Worm (Caenorhabditis elegans) whole organism, young adult: Measurements from ENCODE around the gene cox-11.

Source experiments
- B0035.1 ChIP-seq: sonication (generic microtip); optimal IDR thresholded peaks from 2 replicates; lab custom pipeline; 2016; ENCODE audit warnings: missing genetic modification characterization, mild to moderate bottlenecking, missing compliant biosample characterization, missing genotype, missing genetic modification reagents
- B0336.3 ChIP-seq: fragments of 200-800 bp; sonication (Bioruptor generic); IDR thresholded peaks from 2 replicates; pipeline ENCODE4 v1.3.6; 2022; ENCODE audit warnings: missing genetic modification characterization, missing compliant biosample characterization
- F33H1.4 ChIP-seq: fragments of 200-800 bp; sonication (Bioruptor generic); IDR thresholded peaks from 2 replicates; pipeline ENCODE4 v1.3.6; 2022; ENCODE audit warnings: missing genetic modification reagents, missing genetic modification characterization, missing compliant biosample characterization
- F52B5.7 ChIP-seq: sonication (generic microtip); optimal IDR thresholded peaks from 2 replicates; lab custom pipeline; 2016; ENCODE audit warnings: mild to moderate bottlenecking, missing genetic modification characterization, missing compliant biosample characterization
- F57C9.4 ChIP-seq: sonication (generic microtip); optimal IDR thresholded peaks from 2 replicates; lab custom pipeline; 2017; ENCODE audit warnings: mild to moderate bottlenecking, missing genetic modification characterization, missing compliant biosample characterization
- T07F8.4 ChIP-seq: sonication (generic microtip); optimal IDR thresholded peaks from 2 replicates; lab custom pipeline; 2016; ENCODE audit warnings: mild to moderate bottlenecking, missing genetic modification characterization, moderate library complexity, missing compliant biosample characterization
- T26A5.8 ChIP-seq: sonication (generic microtip); optimal IDR thresholded peaks from 2 replicates; lab custom pipeline; 2016; ENCODE audit warnings: missing genetic modification characterization, missing compliant biosample characterization
- Y79H2A.3 ChIP-seq: fragments of 200-800 bp; sonication (Bioruptor generic); conservative IDR thresholded peaks from 2 replicates; pipeline ENCODE4 v1.3.6; 2022; ENCODE audit warnings: missing genetic modification reagents, missing genetic modification characterization, missing compliant biosample characterization
- ZK185.1 ChIP-seq: sonication (generic microtip); optimal IDR thresholded peaks from 2 replicates; lab custom pipeline; 2016; ENCODE audit warnings: mild to moderate bottlenecking, missing genetic modification characterization, missing compliant biosample characterization; ENCODE audit not compliant: poor library complexity, severe bottlenecking
- aptf-2 ChIP-seq: fragments of 200-800 bp; sonication (Bioruptor generic); conservative IDR thresholded peaks from 2 replicates; pipeline ENCODE4 v1.3.6; 2022; ENCODE audit warnings: missing genetic modification reagents, missing genetic modification characterization, missing compliant biosample characterization
- athp-1 ChIP-seq: sonication (generic microtip); optimal IDR thresholded peaks from 2 replicates; lab custom pipeline; 2017; ENCODE audit warnings: mild to moderate bottlenecking, missing genetic modification characterization, missing compliant biosample characterization
- attf-3 ChIP-seq: fragments of 200-800 bp; sonication (Bioruptor generic); conservative IDR thresholded peaks from 2 replicates; pipeline ENCODE4 v1.3.6; 2022; ENCODE audit warnings: missing genetic modification reagents, missing genetic modification characterization, missing compliant biosample characterization
- attf-6 ChIP-seq: fragments of 200-800 bp; sonication (Bioruptor generic); IDR thresholded peaks from 2 replicates; pipeline ENCODE4 v1.3.6; 2022; ENCODE audit warnings: missing genetic modification reagents, missing genetic modification characterization, missing compliant biosample characterization
- cebp-1 ChIP-seq, 2 experiments: fragments of 200-800 bp in 1 of 2; sonication (Bioruptor generic) in 1 of 2; sonication (generic microtip) in 1 of 2; IDR thresholded peaks in 1 of 2; optimal IDR thresholded peaks in 1 of 2; 2 replicates each; pipeline versions ENCODE4 v1.3.6 to Lab custom; 2017 to 2022; ENCODE audit warnings: missing compliant biosample characterization in 2 of 2, missing genetic modification characterization in 2 of 2, mild to moderate bottlenecking in 1 of 2, missing genetic modification reagents in 1 of 2, moderate library complexity in 1 of 2
- die-1 ChIP-seq: sonication (generic microtip); optimal IDR thresholded peaks from 2 replicates; lab custom pipeline; 2016; ENCODE audit warnings: missing genotype, mild to moderate bottlenecking, missing genetic modification characterization, missing compliant biosample characterization
- egl-44 ChIP-seq: fragments of 200-800 bp; sonication (Bioruptor generic); IDR thresholded peaks from 2 replicates; pipeline ENCODE4 v1.3.6; 2022; ENCODE audit warnings: missing genetic modification reagents, missing genetic modification characterization, missing compliant biosample characterization
- ekl-4 ChIP-seq: fragments of 200-800 bp; sonication (Bioruptor generic); IDR thresholded peaks from 2 replicates; pipeline ENCODE4 v1.3.6; 2022; ENCODE audit warnings: missing genetic modification reagents, missing genetic modification characterization, missing compliant biosample characterization
- ets-4 ChIP-seq: fragments of 200-800 bp; sonication (Bioruptor generic); optimal IDR thresholded peaks from 2 replicates; lab custom pipeline; 2018; ENCODE audit warnings: mild to moderate bottlenecking, missing genetic modification characterization, missing compliant biosample characterization
- gei-17 ChIP-seq: fragments of 200-800 bp; sonication (Bioruptor generic); optimal IDR thresholded peaks from 2 replicates; lab custom pipeline; 2018; ENCODE audit warnings: mild to moderate bottlenecking, missing genetic modification characterization, missing compliant biosample characterization
- hlh-12 ChIP-seq: sonication (generic microtip); optimal IDR thresholded peaks from 2 replicates; lab custom pipeline; 2016; ENCODE audit warnings: missing genetic modification characterization, missing compliant biosample characterization
- hlh-26 ChIP-seq: fragments of 200-800 bp; sonication (Bioruptor generic); conservative IDR thresholded peaks from 2 replicates; pipeline ENCODE4 v1.3.6; 2022; ENCODE audit warnings: missing genetic modification reagents, missing genetic modification characterization, missing compliant biosample characterization
- hmg-1.2 ChIP-seq: fragments of 200-800 bp; sonication (Bioruptor generic); IDR thresholded peaks from 2 replicates; pipeline ENCODE4 v1.3.6; 2022; ENCODE audit warnings: missing genetic modification reagents, missing genetic modification characterization, missing compliant biosample characterization
- hsf-1 ChIP-seq: fragments of 200-800 bp; sonication (Bioruptor generic); IDR thresholded peaks from 2 replicates; pipeline ENCODE4 v1.3.6; 2022; ENCODE audit warnings: missing genetic modification reagents, missing genetic modification characterization, missing compliant biosample characterization
- let-526 ChIP-seq: fragments of 200-800 bp; sonication (Bioruptor generic); IDR thresholded peaks from 2 replicates; pipeline ENCODE4 v1.3.6; 2022; ENCODE audit warnings: missing genetic modification reagents, missing genetic modification characterization, missing compliant biosample characterization
- lin-26 ChIP-seq: fragments of 200-800 bp; sonication (Bioruptor generic); IDR thresholded peaks from 2 replicates; pipeline ENCODE4 v1.3.6; 2022; ENCODE audit warnings: missing genetic modification reagents, missing genetic modification characterization, missing compliant biosample characterization
- lin-35 ChIP-seq, 3 experiments: fragments of 150-350 bp in 2 of 3; sonication (generic microtip) in 1 of 3; optimal IDR thresholded peaks; 2 replicates each; lab custom pipeline; 2014 to 2018; ENCODE audit warnings: missing biosample characterization in 3 of 3, missing genetic modification characterization in 3 of 3, missing genetic modification reagents in 3 of 3
- lin-54 ChIP-seq: fragments of 200-800 bp; sonication (Bioruptor generic); optimal IDR thresholded peaks from 2 replicates; lab custom pipeline; 2018; ENCODE audit warnings: mild to moderate bottlenecking, missing genetic modification characterization, missing compliant biosample characterization
- lir-1 ChIP-seq: fragments of 200-800 bp; sonication (Bioruptor generic); conservative IDR thresholded peaks from 2 replicates; pipeline ENCODE4 v1.3.6; 2022; ENCODE audit warnings: missing genetic modification reagents, missing genetic modification characterization, missing compliant biosample characterization
- madf-3 ChIP-seq: fragments of 200-800 bp; sonication (Bioruptor generic); IDR thresholded peaks from 2 replicates; pipeline ENCODE4 v1.3.6; 2022; ENCODE audit warnings: missing genetic modification reagents, missing genetic modification characterization, missing compliant biosample characterization
- madf-8 ChIP-seq: fragments of 200-800 bp; sonication (Bioruptor generic); conservative IDR thresholded peaks from 2 replicates; pipeline ENCODE4 v1.3.6; 2022; ENCODE audit warnings: missing genetic modification reagents, missing genetic modification characterization, missing compliant biosample characterization
- mes-4 ChIP-seq: sonication (generic microtip); optimal IDR thresholded peaks from 2 replicates; lab custom pipeline; 2016; ENCODE audit warnings: missing genotype, missing genetic modification characterization, missing compliant biosample characterization
- nhr-120 ChIP-seq: fragments of 200-800 bp; sonication (Bioruptor generic); IDR thresholded peaks from 2 replicates; pipeline ENCODE4 v1.3.6; 2022; ENCODE audit warnings: missing genetic modification characterization, missing compliant biosample characterization
- nhr-90 ChIP-seq: sonication (generic microtip); optimal IDR thresholded peaks from 2 replicates; lab custom pipeline; 2016; ENCODE audit warnings: missing genotype, mild to moderate bottlenecking, missing genetic modification characterization, missing compliant biosample characterization
- pbrm-1 ChIP-seq: fragments of 200-800 bp; sonication (Bioruptor generic); IDR thresholded peaks from 2 replicates; pipeline ENCODE4 v1.3.6; 2022; ENCODE audit warnings: missing genetic modification reagents, missing genetic modification characterization, missing compliant biosample characterization
- pha-4 ChIP-seq: fragments of 150-350 bp; sonication (generic microtip); optimal IDR thresholded peaks from 2 replicates; lab custom pipeline; 2014; ENCODE audit warnings: missing biosample characterization, missing genetic modification reagents, missing genetic modification characterization
- sdz-38 ChIP-seq: sonication (generic microtip); optimal IDR thresholded peaks from 2 replicates; lab custom pipeline; 2016; ENCODE audit warnings: missing genotype, missing genetic modification characterization, missing compliant biosample characterization
- sea-2 ChIP-seq: fragments of 200-800 bp; sonication (Bioruptor generic); IDR thresholded peaks from 2 replicates; pipeline ENCODE4 v1.3.6; 2022; ENCODE audit warnings: missing genetic modification characterization, missing compliant biosample characterization
- snpc-1.3 ChIP-seq: sonication (generic microtip); optimal IDR thresholded peaks from 2 replicates; lab custom pipeline; 2017; ENCODE audit warnings: missing genetic modification characterization, mild to moderate bottlenecking, missing compliant biosample characterization, antibody characterized with exemption, moderate library complexity, missing genotype, missing genetic modification reagents; ENCODE audit not compliant: insufficient read depth
- snpc-4 ChIP-seq, 5 experiments: fragments of 150-350 bp in 1 of 5; sonication (generic microtip) in 4 of 5; optimal IDR thresholded peaks; 2 replicates each; lab custom pipeline; 2014 to 2018; ENCODE audit warnings: missing genetic modification characterization in 5 of 5, missing biosample characterization in 3 of 5, antibody characterized with exemption in 2 of 5, mild to moderate bottlenecking in 2 of 5, missing compliant biosample characterization in 2 of 5, missing genotype in 2 of 5, moderate library complexity in 2 of 5, missing genetic modification reagents in 1 of 5
- somi-1 ChIP-seq: fragments of 200-800 bp; sonication (Bioruptor generic); optimal IDR thresholded peaks from 2 replicates; lab custom pipeline; 2018; ENCODE audit warnings: mild to moderate bottlenecking, missing genetic modification characterization, missing compliant biosample characterization
- sptf-2 ChIP-seq: fragments of 200-800 bp; sonication (Bioruptor generic); optimal IDR thresholded peaks from 2 replicates; lab custom pipeline; 2018; ENCODE audit warnings: mild to moderate bottlenecking, missing genetic modification characterization, missing compliant biosample characterization
- tbp1 ChIP-seq: fragments of 200-800 bp; sonication (Bioruptor generic); optimal IDR thresholded peaks from 2 replicates; lab custom pipeline; 2018; ENCODE audit warnings: mild to moderate bottlenecking, missing genetic modification characterization, missing compliant biosample characterization
- tbx-9 ChIP-seq: sonication (generic microtip); optimal IDR thresholded peaks from 2 replicates; lab custom pipeline; 2016; ENCODE audit warnings: borderline replicate concordance, missing genetic modification characterization, inconsistent platforms, missing compliant biosample characterization
- unc-62 ChIP-seq: fragments of 150-350 bp; optimal IDR thresholded peaks from 2 replicates; lab custom pipeline; 2014; ENCODE audit warnings: missing biosample characterization, missing genetic modification reagents, missing genetic modification characterization
- xnd-1 ChIP-seq: sonication (generic microtip); optimal IDR thresholded peaks from 2 replicates; lab custom pipeline; 2016; ENCODE audit warnings: missing genotype, missing genetic modification reagents, missing genetic modification characterization, missing compliant biosample characterization
- ztf-22 ChIP-seq: fragments of 200-800 bp; sonication (Bioruptor generic); optimal IDR thresholded peaks from 2 replicates; lab custom pipeline; 2018; ENCODE audit warnings: mild to moderate bottlenecking, missing genetic modification characterization, moderate library complexity, missing compliant biosample characterization
- ztf-25 ChIP-seq: fragments of 200-800 bp; sonication (Bioruptor generic); IDR thresholded peaks from 2 replicates; pipeline ENCODE4 v1.3.6; 2022; ENCODE audit warnings: missing genetic modification reagents, missing genetic modification characterization, missing compliant biosample characterization
- ztf-26 ChIP-seq: sonication (generic microtip); optimal IDR thresholded peaks from 2 replicates; lab custom pipeline; 2017; ENCODE audit warnings: missing genetic modification characterization, missing compliant biosample characterization
- ztf-6 ChIP-seq: fragments of 200-800 bp; sonication (Bioruptor generic); IDR thresholded peaks from 2 replicates; pipeline ENCODE4 v1.3.6; 2022; ENCODE audit warnings: missing genetic modification reagents, missing genetic modification characterization, missing compliant biosample characterization

The cox-11 gene

ce11 chrIV:13253841-13254240 lies 9.7 kb downstream of the cox-11 start, which contains the start of gene ttr-45 (continued):
- TF ChIP-seq mes-4 (no peak), B0035.1 (tag; lab: Kevin White, UChicago) (no peak), pbrm-1 (GFP tag; lab: Robert Waterston, UW) (no peak), snpc-1.3 (tag; lab: Kevin White, UChicago) (no peak), cebp-1 (GFP tag; IDR thresholded peaks at IDR 0.05; lab: Robert Waterston, UW) (no peak), cebp-1 (tag; optimal IDR thresholded peaks at IDR 0.05; lab: Kevin White, UChicago) (peak; percentile 53), pha-4 (peak; percentile 65), gei-17 (no peak), hlh-12 (tag; lab: Kevin White, UChicago) (no peak), ets-4 (GFP tag; lab: Kevin White, UChicago) (peak; percentile 19), madf-8 (GFP tag; lab: Robert Waterston, UW) (no peak), nhr-120 (GFP tag; lab: Robert Waterston, UW) (no peak), let-526 (GFP tag; lab: Robert Waterston, UW) (no peak), sdz-38 (tag; lab: Kevin White, UChicago) (no peak), ZK185.1 (tag; lab: Kevin White, UChicago) (no peak), unc-62 (GFP tag; lab: Kevin White, UChicago) (peak; percentile 74), die-1 (tag; lab: Kevin White, UChicago) (no peak), sea-2 (GFP tag; lab: Robert Waterston, UW) (no peak), T07F8.4 (tag; lab: Kevin White, UChicago) (no peak), hlh-26 (GFP tag; lab: Robert Waterston, UW) (no peak), ztf-6 (no peak), tbx-9 (no peak), Y79H2A.3 (GFP tag; lab: Robert Waterston, UW) (no peak), nhr-90 (tag; lab: Kevin White, UChicago) (peak; percentile 5), lir-1 (no peak), snpc-4 (GFP tag; optimal IDR thresholded peaks at IDR 0.05; lab: Kevin White, UChicago) (no peak), snpc-4 (tag; optimal IDR thresholded peaks at IDR 0.05; lab: Kevin White, UChicago) (no peak), tbp1 (peak; percentile 27), somi-1 (no peak), ekl-4 (GFP tag; lab: Robert Waterston, UW) (0 out of 2 replicates have a peak, but pooled peaks have one; percentile 22), ztf-26 (tag; lab: Kevin White, UChicago) (no peak), athp-1 (tag; lab: Kevin White, UChicago) (no peak), ztf-25 (GFP tag; lab: Robert Waterston, UW) (no peak), sptf-2 (GFP tag; lab: Kevin White, UChicago) (no peak), lin-54 (no peak), T26A5.8 (tag; lab: Kevin White, UChicago) (no peak), xnd-1 (tag; lab: Kevin White, UChicago) (no peak), F52B5.7 (no peak), F33H1.4 (GFP tag; lab: Robert Waterston, UW) (no peak), egl-44 (GFP tag; lab: Robert Waterston, UW) (no peak), hmg-1.2 (GFP tag; lab: Robert Waterston, UW) (no peak), B0336.3 (no peak), lin-26 (no peak), madf-3 (GFP tag; lab: Robert Waterston, UW) (no peak), lin-35 (GFP tag; optimal IDR thresholded peaks at IDR 0.05; lab: Kevin White, UChicago) (no peak), attf-3 (GFP tag; lab: Robert Waterston, UW) (no peak), hsf-1 (GFP tag; lab: Robert Waterston, UW) (no peak), aptf-2 (GFP tag; lab: Robert Waterston, UW) (no peak), attf-6 (GFP tag; lab: Robert Waterston, UW) (no peak), ztf-22 (GFP tag; lab: Kevin White, UChicago) (peak; percentile 48), F57C9.4 (tag; lab: Kevin White, UChicago) (no peak)
